Worm (Caenorhabditis elegans): ENCODE measurements around the gene abcf-3.

Gene abcf-3

DNA sequence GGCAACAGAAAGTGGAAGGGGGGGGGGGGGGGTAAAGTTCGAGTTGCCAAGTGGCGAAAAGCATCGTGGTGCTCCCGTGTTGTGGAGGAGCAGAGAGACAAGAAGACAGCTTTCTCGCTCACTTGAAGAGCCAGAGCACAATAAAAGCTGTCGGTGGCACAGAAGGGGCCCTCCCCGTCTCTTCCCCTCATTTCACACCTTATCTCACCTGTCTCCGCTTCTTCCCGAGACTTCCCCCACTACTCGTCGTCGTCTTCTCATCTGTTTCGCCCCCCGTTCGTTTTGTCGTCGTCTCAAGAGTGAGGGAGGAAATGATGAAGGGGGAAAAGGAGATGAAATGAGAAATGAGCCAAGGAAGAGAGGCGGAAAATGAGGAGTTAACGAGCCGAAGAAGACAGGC is 34.7 kb upstream of the abcf-3 start (continued):
- TF ChIP-seq elt-4 (tag; optimal IDR thresholded peaks at IDR 0.05) (no peak), ceh-9 (tag; optimal IDR thresholded peaks at IDR 0.05) (no peak), ceh-22 (tag; optimal IDR thresholded peaks at IDR 0.05) (no peak), ama-1 (optimal IDR thresholded peaks at IDR 0.05) (no peak), elt-2 (tag; optimal IDR thresholded peaks at IDR 0.05) (no peak), odd-2 (tag; optimal IDR thresholded peaks at IDR 0.05) (no peak), npax-4 (tag; optimal IDR thresholded peaks at IDR 0.05) (no peak), C08G9.2 (tag; optimal IDR thresholded peaks at IDR 0.05) (peak; percentile 32), unc-42 (tag; optimal IDR thresholded peaks at IDR 0.05) (no peak), fkh-6 (tag; optimal IDR thresholded peaks at IDR 0.05) (no peak), sdc-2 (tag; optimal IDR thresholded peaks at IDR 0.05) (peak; percentile 28), C38D4.7 (GFP tag; optimal IDR thresholded peaks at IDR 0.05) (peak; percentile 12), hlh-13 (GFP tag; optimal IDR thresholded peaks at IDR 0.05) (no peak), pqm-1 (tag; optimal IDR thresholded peaks at IDR 0.05) (no peak), hlh-8 (tag; optimal IDR thresholded peaks at IDR 0.05) (no peak), syd-9 (tag; optimal IDR thresholded peaks at IDR 0.05) (no peak)

DNA sequence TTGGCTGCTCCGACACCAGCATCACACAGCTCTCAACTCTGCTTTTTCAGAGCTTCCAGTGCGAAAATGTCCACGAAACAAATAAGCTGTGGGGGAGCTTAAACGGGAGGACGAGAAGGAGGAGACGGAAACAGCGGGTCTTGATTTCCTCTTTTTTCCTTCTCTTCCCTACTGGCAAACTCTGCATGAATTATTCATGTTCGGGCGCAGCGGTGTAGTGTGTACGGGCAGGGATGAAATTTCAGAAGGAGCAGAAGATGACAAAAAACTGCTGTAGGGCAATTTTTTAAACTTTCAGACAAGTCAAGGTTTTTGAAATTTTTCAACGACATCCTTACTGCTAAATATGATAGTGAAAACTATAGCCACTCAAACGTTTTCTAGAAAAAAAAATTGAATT is 33.9 kb upstream of the abcf-3 start:
- TF ChIP-seq gmeb-2 (tag; optimal IDR thresholded peaks at IDR 0.05) (no peak), C38D4.7 (GFP tag; optimal IDR thresholded peaks at IDR 0.05) (no peak), ceh-34 (tag; optimal IDR thresholded peaks at IDR 0.05) (no peak), syd-9 (tag; optimal IDR thresholded peaks at IDR 0.05) (no peak), ceh-30 (tag; optimal IDR thresholded peaks at IDR 0.05) (no peak), eyg-1 (tag; optimal IDR thresholded peaks at IDR 0.05) (no peak), unc-86 (tag; optimal IDR thresholded peaks at IDR 0.05) (peak; percentile 17), hlh-6 (tag; optimal IDR thresholded peaks at IDR 0.05) (no peak)

DNA sequence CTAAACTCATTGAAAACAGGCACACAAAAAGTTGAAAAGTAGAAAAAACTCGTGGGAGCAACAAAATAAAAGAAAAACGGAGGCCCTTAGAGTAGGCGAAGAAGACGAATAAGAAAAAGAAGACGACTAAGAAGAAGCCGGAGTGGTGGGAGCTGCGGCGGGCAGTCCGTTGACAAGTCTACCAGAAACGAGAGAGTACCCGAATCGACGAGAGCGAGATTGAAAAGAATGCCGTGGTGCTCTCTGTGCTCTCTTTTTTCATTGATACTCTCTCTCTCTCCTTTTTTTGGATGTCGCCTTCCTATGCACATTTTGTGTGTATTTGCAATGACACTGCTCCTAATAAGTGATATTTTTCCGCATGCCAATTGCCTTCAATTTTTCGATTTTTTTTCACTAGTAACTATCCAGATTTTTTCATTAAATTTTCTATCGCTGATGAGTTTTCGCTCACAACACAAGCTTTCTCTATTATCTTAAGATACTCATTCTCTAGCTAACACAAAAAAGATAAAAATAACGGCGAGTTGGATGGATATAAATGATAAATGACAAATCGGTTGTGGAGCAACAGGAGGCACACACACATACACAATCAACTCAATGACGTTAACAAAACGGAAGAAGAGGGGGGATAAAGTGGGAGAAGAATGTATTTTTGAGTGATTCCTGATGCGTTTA is 33.1 kb upstream of the abcf-3 start:
- TF ChIP-seq dmd-4 (tag; optimal IDR thresholded peaks at IDR 0.05; ENCODE audit: borderline replicate concordance) = no peak
- no peak for TF ChIP-seq eyg-1 (tag; optimal IDR thresholded peaks at IDR 0.05)
- no peak for TF ChIP-seq C38D4.7 (GFP tag; optimal IDR thresholded peaks at IDR 0.05)
- peak; percentile 24 for TF ChIP-seq ceh-31 (tag; optimal IDR thresholded peaks at IDR 0.05)
- TF ChIP-seq unc-55 (GFP tag; optimal IDR thresholded peaks at IDR 0.05) = no peak
- TF ChIP-seq unc-42 (tag; optimal IDR thresholded peaks at IDR 0.05) = peak; percentile 49
- no peak for TF ChIP-seq ceh-6 (GFP tag; optimal IDR thresholded peaks at IDR 0.05)
- TF ChIP-seq mec-3 (tag; optimal IDR thresholded peaks at IDR 0.05; ENCODE audit: borderline replicate concordance) = no peak
- no peak for TF ChIP-seq unc-3 (GFP tag; conservative IDR thresholded peaks at IDR 0.05)
- no peak for TF ChIP-seq unc-3 (tag; optimal IDR thresholded peaks at IDR 0.05)
- TF ChIP-seq ttx-3 (tag; optimal IDR thresholded peaks at IDR 0.05) = no peak
- TF ChIP-seq rnt-1 (tag; optimal IDR thresholded peaks at IDR 0.05) = no peak
- no peak for TF ChIP-seq ceh-30 (tag; optimal IDR thresholded peaks at IDR 0.05)
- peak; percentile 43 for TF ChIP-seq nfya-1 (tag; optimal IDR thresholded peaks at IDR 0.05)
- peak; percentile 11 for TF ChIP-seq hlh-6 (tag; optimal IDR thresholded peaks at IDR 0.05)
- no peak for TF ChIP-seq fkh-6 (tag; optimal IDR thresholded peaks at IDR 0.05)
- TF ChIP-seq ceh-14 (tag; optimal IDR thresholded peaks at IDR 0.05) = no peak
- no peak for TF ChIP-seq fkh-10 (GFP tag; optimal IDR thresholded peaks at IDR 0.05)
- no peak for TF ChIP-seq T23F11.4 (GFP tag; optimal IDR thresholded peaks at IDR 0.05)
- TF ChIP-seq gmeb-2 (tag; optimal IDR thresholded peaks at IDR 0.05) = no peak

DNA sequence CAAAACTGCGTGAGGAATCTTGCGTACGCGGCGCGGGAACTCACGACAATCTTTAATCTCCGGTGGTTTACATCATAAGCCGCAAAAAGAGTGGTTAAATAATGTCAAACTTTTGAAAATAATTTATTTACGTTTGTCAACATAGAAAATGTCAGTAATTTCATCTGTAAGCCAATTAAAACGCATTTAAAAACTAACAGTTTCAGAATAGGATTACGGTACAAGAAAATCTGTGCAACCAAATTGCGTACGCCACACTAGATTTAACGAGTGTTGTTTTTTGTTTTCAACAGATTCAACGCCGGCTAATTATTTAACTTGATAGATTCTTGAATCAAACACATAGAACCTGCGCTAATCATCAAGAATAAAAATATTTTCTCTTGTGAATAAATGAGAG is 32.4 kb upstream of the abcf-3 start:
- no peak for TF ChIP-seq ceh-9 (tag; optimal IDR thresholded peaks at IDR 0.05)
- TF ChIP-seq K09A11.1 (tag; optimal IDR thresholded peaks at IDR 0.05; ENCODE audit: insufficient read depth) = no peak
- TF ChIP-seq hlh-15 (tag; optimal IDR thresholded peaks at IDR 0.05) = no peak
- no peak for TF ChIP-seq zip-5 (tag; optimal IDR thresholded peaks at IDR 0.05)
- TF ChIP-seq pha-4 (tag; optimal IDR thresholded peaks at IDR 0.05) = no peak
- TF ChIP-seq rnt-1 (tag; optimal IDR thresholded peaks at IDR 0.05) = no peak
- no peak for TF ChIP-seq pag-3 (tag; optimal IDR thresholded peaks at IDR 0.05; ENCODE audit: borderline replicate concordance)
- TF ChIP-seq fkh-10 (GFP tag; optimal IDR thresholded peaks at IDR 0.05) = no peak
- no peak for TF ChIP-seq sox-4 (tag; optimal IDR thresholded peaks at IDR 0.05)
- TF ChIP-seq unc-3 (GFP tag; conservative IDR thresholded peaks at IDR 0.05) = no peak
- TF ChIP-seq unc-3 (tag; optimal IDR thresholded peaks at IDR 0.05) = no peak
- no peak for TF ChIP-seq ahr-1 (tag; optimal IDR thresholded peaks at IDR 0.05)
- TF ChIP-seq ceh-14 (tag; optimal IDR thresholded peaks at IDR 0.05) = no peak

Measured in whole organism, late embryonic.